Worm (Caenorhabditis elegans): ENCODE results near the gene tbc-9.
"Not testable (repeated sequence)": the region's sequence is repeated elsewhere in the genome, so short reads cannot be mapped to it uniquely, and the experiment has no call there.

tbc-9 gene

ce11 chrIV:13445275-13445674 lies 57.4 kb downstream of the tbc-9 start, which contains the start of gene mam-3:
TSS of gene mam-3 (minus strand) at chrIV:13445375.
- TF ChIP-seq nhr-28 (tag; optimal IDR thresholded peaks at IDR 0.05) (no peak), daf-12 (tag; optimal IDR thresholded peaks at IDR 0.05) (no peak), egl-27 (tag; optimal IDR thresholded peaks at IDR 0.05) (no peak), ceh-28 (tag; optimal IDR thresholded peaks at IDR 0.05) (no peak)

ce11 chrIV:13433904-13434303 lies 68.8 kb downstream of the tbc-9 start, which contains the start of gene K09B11.5:
TSS of gene K09B11.5 (minus strand) at chrIV:13434004.
- TF ChIP-seq nhr-76, zag-1, nhr-23 (tag; optimal IDR thresholded peaks at IDR 0.05): not testable (repeated sequence)

ce11 chrIV:13430137-13430536 lies 72.5 kb downstream of the tbc-9 start:
- peak; percentile 65 for TF ChIP-seq snpc-4 (tag; optimal IDR thresholded peaks at IDR 0.05)

- TF ChIP-seq nhr-67 (tag; optimal IDR thresholded peaks at IDR 0.05) (no peak), zag-1 (tag; optimal IDR thresholded peaks at IDR 0.05) (no peak), nhr-77 (tag; optimal IDR thresholded peaks at IDR 0.05) (no peak), nfya-1 (tag; optimal IDR thresholded peaks at IDR 0.05; ENCODE audit: insufficient read depth) (no peak), elt-1 (tag; optimal IDR thresholded peaks at IDR 0.05) (no peak), ZK546.5 (tag; optimal IDR thresholded peaks at IDR 0.05) (no peak)
These were observed 73.4 kb downstream of the tbc-9 start, which contains the start of gene K09B11.4 for ce11 chrIV:13429240-13429639. TSS of gene K09B11.4 (plus strand) at chrIV:13429540.
